Fruit fly (Drosophila melanogaster) S2 (cell line): ENCODE results near the gene CG43739.

ENCODE experiments used
- CG8478 ChIP-seq: fragments of >200 bp; optimal IDR thresholded peaks from 2 replicates; lab custom pipeline; 2018
- CTCF ChIP-seq, 2 experiments: fragments of >200 bp; optimal IDR thresholded peaks; 2 replicates each; lab custom pipeline; 2018

DNA sequence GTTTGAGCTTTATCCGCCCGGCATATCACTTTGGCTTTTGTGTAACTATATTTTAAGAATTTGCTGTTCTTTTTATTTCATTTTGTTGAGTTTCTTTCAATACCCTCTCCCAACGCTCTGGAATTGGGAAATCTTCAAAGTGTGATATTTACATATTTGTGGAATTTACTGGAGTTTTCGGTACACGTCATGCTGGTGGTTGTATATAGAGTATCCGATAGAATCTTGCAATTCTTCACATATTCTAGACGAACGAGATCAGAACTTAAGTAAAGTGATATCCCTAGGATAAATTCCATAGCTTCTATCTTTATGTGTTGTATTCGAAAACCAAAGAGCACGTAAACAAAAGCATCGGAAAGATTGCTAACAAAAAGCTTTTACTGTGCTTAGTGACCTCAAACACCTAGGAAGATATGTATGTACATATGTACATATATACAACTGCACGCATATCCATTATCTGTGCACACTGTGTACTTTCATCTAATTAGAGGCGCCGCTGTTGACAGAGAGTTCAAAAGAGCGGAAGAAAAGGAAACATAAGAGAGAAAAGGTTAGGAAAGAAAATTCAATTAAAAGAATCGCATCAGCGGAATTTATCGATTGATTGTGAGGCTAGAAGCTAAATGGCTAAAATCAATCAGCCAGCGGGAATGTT is 21.9 kb downstream of the CG43739 start:
- TF ChIP-seq CTCF (optimal IDR thresholded peaks at IDR 0.05; lab: Kevin White, UChicago) (no peak), CG8478 (lab: Kevin White, UChicago) (no peak)
